Worm (Caenorhabditis elegans) whole organism, midembryonic: ENCODE measurements around the gene nspe-4.

Source experiments
- T22C8.4 ChIP-seq: fragments of 200-800 bp; sonication (Bioruptor generic); IDR thresholded peaks from 2 replicates; pipeline ENCODE4 v1.3.6; 2022; ENCODE audit warnings: missing genetic modification characterization, missing compliant biosample characterization
- cog-1 ChIP-seq: sonication (generic microtip); optimal IDR thresholded peaks from 2 replicates; lab custom pipeline; 2016; ENCODE audit warnings: missing genetic modification characterization, missing compliant biosample characterization
- flt-1 ChIP-seq: fragments of 200-800 bp; sonication (Bioruptor generic); IDR thresholded peaks from 2 replicates; pipeline ENCODE4 v1.3.6; 2022; ENCODE audit warnings: missing genetic modification characterization, missing compliant biosample characterization
- klf-2 ChIP-seq: fragments of 200-800 bp; sonication (Bioruptor generic); conservative IDR thresholded peaks from 2 replicates; pipeline ENCODE4 v1.3.6; 2022; ENCODE audit warnings: missing genetic modification reagents, missing genetic modification characterization, missing compliant biosample characterization
- med-1 ChIP-seq: sonication (generic microtip); optimal IDR thresholded peaks from 2 replicates; lab custom pipeline; 2017; ENCODE audit warnings: missing genetic modification characterization, mild to moderate bottlenecking, missing compliant biosample characterization, antibody characterized with exemption, missing genetic modification reagents; ENCODE audit not compliant: insufficient read depth
- ref-1 ChIP-seq: fragments of 200-800 bp; sonication (Bioruptor generic); conservative IDR thresholded peaks from 2 replicates; pipeline ENCODE4 v1.3.6; 2022; ENCODE audit warnings: missing genetic modification reagents, missing genetic modification characterization, missing compliant biosample characterization
- tab-1 ChIP-seq: fragments of 200-800 bp; sonication (Bioruptor generic); IDR thresholded peaks from 2 replicates; pipeline ENCODE4 v1.3.6; 2022; ENCODE audit warnings: missing genetic modification characterization, missing compliant biosample characterization
- ztf-23 ChIP-seq: fragments of 200-800 bp; sonication (Bioruptor generic); IDR thresholded peaks from 2 replicates; pipeline ENCODE4 v1.3.6; 2022; ENCODE audit warnings: missing genetic modification reagents, missing genetic modification characterization, missing compliant biosample characterization
- ztf-29 ChIP-seq: fragments of 200-800 bp; sonication (Bioruptor generic); IDR thresholded peaks from 2 replicates; pipeline ENCODE4 v1.3.6; 2022; ENCODE audit warnings: missing genetic modification reagents, missing genetic modification characterization, missing compliant biosample characterization

The nspe-4 gene

ce11 chrII:12612218-12612617 is at the start of gene nspe-4:
TSS of gene nspe-4 (plus strand) at chrII:12612518.
- TF ChIP-seq tab-1 (GFP tag; lab: Robert Waterston, UW) (no peak), ztf-23 (GFP tag; lab: Robert Waterston, UW) (no peak), ztf-29 (GFP tag; lab: Robert Waterston, UW) (no peak)

- TF ChIP-seq klf-2 (GFP tag; lab: Robert Waterston, UW) (no peak), med-1 (GFP tag; lab: Kevin White, UChicago) (no peak), ztf-29 (GFP tag; lab: Robert Waterston, UW) (no peak), tab-1 (GFP tag; lab: Robert Waterston, UW) (no peak), ztf-23 (GFP tag; lab: Robert Waterston, UW) (no peak), cog-1 (no peak), T22C8.4 (GFP tag; lab: Robert Waterston, UW) (no peak), flt-1 (GFP tag; lab: Robert Waterston, UW) (no peak), ref-1 (GFP tag; lab: Robert Waterston, UW) (no peak)
Measured at ce11 chrII:12565851-12566250, 46.5 kb upstream of the nspe-4 start, which contains the start of gene F49C5.7. TSS of gene F49C5.7 (plus strand) at chrII:12566151.

ce11 chrII:12570523-12570922 is 41.8 kb upstream of the nspe-4 start, which contains the start of gene Y38E10A.1:
TSS of gene Y38E10A.1 (minus strand) at chrII:12570623.
- TF ChIP-seq ztf-23 (GFP tag; lab: Robert Waterston, UW) (no peak), klf-2 (GFP tag; lab: Robert Waterston, UW) (no peak), cog-1 (no peak), ref-1 (GFP tag; lab: Robert Waterston, UW) (no peak), T22C8.4 (GFP tag; lab: Robert Waterston, UW) (no peak), ztf-29 (GFP tag; lab: Robert Waterston, UW) (no peak), flt-1 (GFP tag; lab: Robert Waterston, UW) (no peak), tab-1 (GFP tag; lab: Robert Waterston, UW) (no peak), med-1 (GFP tag; lab: Kevin White, UChicago) (no peak)

ce11 chrII:12572760-12573159 is 39.6 kb upstream of the nspe-4 start, which contains the start of gene Y38E10A.35:
TSS of gene Y38E10A.35 (minus strand) at chrII:12572860.
- no peak for TF ChIP-seq T22C8.4 (GFP tag; lab: Robert Waterston, UW)
- no peak for TF ChIP-seq cog-1
- no peak for TF ChIP-seq med-1 (GFP tag; lab: Kevin White, UChicago)
- no peak for TF ChIP-seq flt-1 (GFP tag; lab: Robert Waterston, UW)
- no peak for TF ChIP-seq ztf-23 (GFP tag; lab: Robert Waterston, UW)
- TF ChIP-seq ztf-29 (GFP tag; lab: Robert Waterston, UW): no peak
- no peak for TF ChIP-seq klf-2 (GFP tag; lab: Robert Waterston, UW)
- no peak for TF ChIP-seq tab-1 (GFP tag; lab: Robert Waterston, UW)

DNA sequence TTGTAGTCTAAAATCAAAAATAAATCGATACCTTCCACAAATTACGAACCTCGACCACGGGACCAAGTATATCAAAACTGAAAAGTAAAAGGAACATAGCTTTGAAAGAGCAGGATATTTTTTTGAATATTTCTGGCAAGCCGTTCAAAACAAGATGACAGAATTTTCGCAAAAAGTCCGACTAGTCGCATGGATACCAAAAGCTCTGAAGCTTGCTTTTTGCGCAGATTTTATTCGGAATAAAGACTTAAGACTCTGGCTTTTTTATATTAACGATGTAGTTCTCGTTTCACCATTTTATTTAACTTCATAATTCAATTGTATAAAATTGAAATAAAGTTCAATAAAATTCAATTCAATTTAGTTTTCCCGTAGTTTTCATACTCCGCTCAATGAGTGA is 38.8 kb upstream of the nspe-4 start, which contains the start of gene Y38E10A.2:
Y38E10A.2 (minus strand) TSS at position 101 of the 400 bp plus-strand sequence.
- TF ChIP-seq T22C8.4 (GFP tag; lab: Robert Waterston, UW) (no peak), med-1 (GFP tag; lab: Kevin White, UChicago) (no peak), ztf-29 (GFP tag; lab: Robert Waterston, UW) (no peak), cog-1 (no peak), klf-2 (GFP tag; lab: Robert Waterston, UW) (no peak), flt-1 (GFP tag; lab: Robert Waterston, UW) (no peak), ref-1 (GFP tag; lab: Robert Waterston, UW) (no peak), tab-1 (GFP tag; lab: Robert Waterston, UW) (no peak), ztf-23 (GFP tag; lab: Robert Waterston, UW) (no peak)

DNA sequence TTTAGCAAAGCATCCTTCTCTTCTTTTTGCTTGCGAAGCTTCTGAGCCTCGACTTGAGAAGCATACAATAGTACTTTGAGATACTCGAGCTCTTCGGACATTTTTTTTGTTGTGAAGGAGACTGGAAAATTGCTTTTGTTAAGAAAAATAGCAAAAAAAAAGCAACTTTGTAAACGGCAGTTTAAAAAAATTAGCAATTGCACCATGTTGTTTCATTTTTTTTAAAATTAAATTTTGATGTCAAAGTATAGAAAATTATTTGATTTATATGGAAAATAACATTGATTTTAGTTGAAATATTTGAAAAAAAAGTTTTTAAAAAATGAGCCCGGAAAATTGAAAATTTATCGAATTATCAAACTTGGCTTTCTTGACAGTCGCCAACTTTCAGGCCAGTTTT is 37.6 kb upstream of the nspe-4 start, which contains the start of gene Y38E10A.3:
Y38E10A.3 (minus strand) TSS at position 101 of the 400 bp plus-strand sequence.
- no peak for TF ChIP-seq ztf-29 (GFP tag; lab: Robert Waterston, UW)
- no peak for TF ChIP-seq cog-1
- TF ChIP-seq T22C8.4 (GFP tag; lab: Robert Waterston, UW): no peak
- TF ChIP-seq klf-2 (GFP tag; lab: Robert Waterston, UW): no peak
- TF ChIP-seq med-1 (GFP tag; lab: Kevin White, UChicago): no peak
- no peak for TF ChIP-seq tab-1 (GFP tag; lab: Robert Waterston, UW)
- TF ChIP-seq flt-1 (GFP tag; lab: Robert Waterston, UW): no peak
- TF ChIP-seq ref-1 (GFP tag; lab: Robert Waterston, UW): no peak
- no peak for TF ChIP-seq ztf-23 (GFP tag; lab: Robert Waterston, UW)

ce11 chrII:12577754-12578153 is 34.6 kb upstream of the nspe-4 start, which contains the start of gene clec-8:
TSS of gene clec-8 (minus strand) at chrII:12578061.
- TF ChIP-seq med-1 (GFP tag; lab: Kevin White, UChicago): no peak
- no peak for TF ChIP-seq klf-2 (GFP tag; lab: Robert Waterston, UW)
- no peak for TF ChIP-seq tab-1 (GFP tag; lab: Robert Waterston, UW)
- TF ChIP-seq T22C8.4 (GFP tag; lab: Robert Waterston, UW): no peak
- no peak for TF ChIP-seq cog-1
- TF ChIP-seq ref-1 (GFP tag; lab: Robert Waterston, UW): no peak
- TF ChIP-seq ztf-23 (GFP tag; lab: Robert Waterston, UW): no peak
- TF ChIP-seq flt-1 (GFP tag; lab: Robert Waterston, UW): no peak
- no peak for TF ChIP-seq ztf-29 (GFP tag; lab: Robert Waterston, UW)

DNA sequence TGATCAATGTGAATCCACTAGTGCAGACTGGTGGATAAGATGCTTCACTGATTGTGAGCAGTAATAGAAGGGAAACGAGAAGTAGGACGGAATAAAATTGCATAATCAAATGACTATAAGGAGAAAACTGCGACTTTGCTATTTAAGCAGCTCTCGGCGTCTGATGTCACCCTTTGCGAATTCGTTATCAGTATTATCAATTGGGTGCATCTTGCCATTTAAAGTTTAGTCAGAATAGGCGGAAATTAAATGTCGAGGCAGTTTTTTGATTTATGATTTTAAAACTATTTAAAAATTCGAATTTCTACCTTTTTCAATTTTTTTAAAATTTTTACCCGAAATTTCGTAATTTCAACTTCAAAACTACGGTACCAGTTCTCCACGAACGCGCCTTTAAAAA is 31.4 kb upstream of the nspe-4 start, which contains the start of gene clec-4:
clec-4 (minus strand) TSS at position 162 of the 400 bp plus-strand sequence.
- TF ChIP-seq ztf-29 (GFP tag; lab: Robert Waterston, UW) (no peak), T22C8.4 (GFP tag; lab: Robert Waterston, UW) (no peak), cog-1 (no peak), klf-2 (GFP tag; lab: Robert Waterston, UW) (no peak), ztf-23 (GFP tag; lab: Robert Waterston, UW) (no peak), tab-1 (GFP tag; lab: Robert Waterston, UW) (no peak), flt-1 (GFP tag; lab: Robert Waterston, UW) (no peak), ref-1 (GFP tag; lab: Robert Waterston, UW) (no peak), med-1 (GFP tag; lab: Kevin White, UChicago) (no peak)
